Worm (Caenorhabditis elegans) whole organism, L1 larva: Measurements from ENCODE around the gene T05H10.1.

Source experiments
- C04F5.9 ChIP-seq: sonication (generic microtip); optimal IDR thresholded peaks from 2 replicates; lab custom pipeline; 2016; ENCODE audit warnings: missing genetic modification characterization, missing compliant biosample characterization
- aha-1 ChIP-seq: fragments of 150-350 bp; optimal IDR thresholded peaks from 2 replicates; lab custom pipeline; 2014; ENCODE audit warnings: missing biosample characterization, missing genetic modification characterization
- aly-2 ChIP-seq: fragments of 150-350 bp; optimal IDR thresholded peaks from 2 replicates; lab custom pipeline; 2014; ENCODE audit warnings: missing biosample characterization, missing genetic modification characterization
- blmp-1 ChIP-seq: fragments of 150-350 bp; optimal IDR thresholded peaks from 2 replicates; lab custom pipeline; 2014; ENCODE audit warnings: missing biosample characterization, missing genetic modification characterization
- ceh-8 ChIP-seq: fragments of 200-800 bp; sonication (Bioruptor generic); optimal IDR thresholded peaks from 2 replicates; lab custom pipeline; 2018; ENCODE audit warnings: mild to moderate bottlenecking, missing genetic modification characterization, moderate library complexity, missing compliant biosample characterization
- ceh-88 ChIP-seq: fragments of 200-800 bp; sonication (Bioruptor generic); IDR thresholded peaks from 2 replicates; pipeline ENCODE4 v1.3.6; 2022; ENCODE audit warnings: missing genetic modification characterization, missing compliant biosample characterization
- dpl-1 ChIP-seq, 3 experiments: fragments of 150-350 bp in 2 of 3; sonication (generic microtip) in 1 of 3; optimal IDR thresholded peaks; 2 replicates each; lab custom pipeline; 2014 to 2017; ENCODE audit warnings: missing biosample characterization in 3 of 3, missing genetic modification characterization in 3 of 3, missing genetic modification reagents in 3 of 3
- efl-3 ChIP-seq: fragments of 200-800 bp; sonication (Bioruptor generic); optimal IDR thresholded peaks from 2 replicates; lab custom pipeline; 2018; ENCODE audit warnings: mild to moderate bottlenecking, missing genetic modification characterization, missing compliant biosample characterization
- egl-13 ChIP-seq: sonication (generic microtip); optimal IDR thresholded peaks from 2 replicates; lab custom pipeline; 2016; ENCODE audit warnings: missing genotype, missing genetic modification reagents, missing genetic modification characterization, missing compliant biosample characterization
- egl-27 ChIP-seq, 2 experiments: fragments of 150-350 bp in 1 of 2; sonication (generic microtip); optimal IDR thresholded peaks; 3 replicates each; lab custom pipeline; 2017 to 2018; ENCODE audit warnings: missing biosample characterization in 2 of 2, missing genetic modification characterization in 2 of 2, missing genetic modification reagents in 2 of 2
- elt-2 ChIP-seq: sonication (generic microtip); optimal IDR thresholded peaks from 2 replicates; lab custom pipeline; 2016; ENCODE audit warnings: missing genetic modification characterization, mild to moderate bottlenecking, inconsistent platforms, missing compliant biosample characterization, missing genetic modification reagents
- elt-3 ChIP-seq, 6 experiments: fragments of 150-350 bp in 1 of 6; sonication (generic microtip); optimal IDR thresholded peaks; 2 replicates each; lab custom pipeline; 2017 to 2018; ENCODE audit warnings: missing biosample characterization in 6 of 6, missing genetic modification characterization in 6 of 6, inconsistent platforms in 1 of 6
- fkh-8 ChIP-seq: sonication (generic microtip); optimal IDR thresholded peaks from 2 replicates; lab custom pipeline; 2016; ENCODE audit warnings: mild to moderate bottlenecking, missing genetic modification characterization, missing compliant biosample characterization
- grh-1 ChIP-seq: fragments of 200-800 bp; sonication (Bioruptor generic); IDR thresholded peaks from 2 replicates; pipeline ENCODE4 v1.3.6; 2022; ENCODE audit warnings: missing genetic modification reagents, missing genetic modification characterization, missing compliant biosample characterization
- hpl-2 ChIP-seq: fragments of 150-350 bp; optimal IDR thresholded peaks from 2 replicates; lab custom pipeline; 2014; ENCODE audit warnings: missing biosample characterization, missing genetic modification reagents, missing genetic modification characterization
- irx-1 ChIP-seq: sonication (generic microtip); optimal IDR thresholded peaks from 2 replicates; lab custom pipeline; 2016; ENCODE audit warnings: missing genetic modification characterization, missing compliant biosample characterization
- isw-1 ChIP-seq: fragments of 200-800 bp; sonication (Bioruptor generic); IDR thresholded peaks from 2 replicates; pipeline ENCODE4 v1.3.6; 2022; ENCODE audit warnings: missing genetic modification characterization, missing compliant biosample characterization
- lin-13 ChIP-seq: fragments of 150-350 bp; optimal IDR thresholded peaks from 2 replicates; lab custom pipeline; 2014; ENCODE audit warnings: missing biosample characterization, missing genetic modification reagents, missing genetic modification characterization
- lin-14 ChIP-seq: fragments of 200-800 bp; sonication (Bioruptor generic); optimal IDR thresholded peaks from 2 replicates; lab custom pipeline; 2018; ENCODE audit warnings: mild to moderate bottlenecking, missing genetic modification characterization, moderate library complexity, missing compliant biosample characterization
- lin-15B ChIP-seq: fragments of 150-350 bp; sonication (generic microtip); optimal IDR thresholded peaks from 3 replicates; lab custom pipeline; 2014; ENCODE audit warnings: missing biosample characterization, missing genetic modification characterization
- lir-3 ChIP-seq: sonication (generic microtip); optimal IDR thresholded peaks from 2 replicates; lab custom pipeline; 2016; ENCODE audit warnings: mild to moderate bottlenecking, missing genetic modification characterization, moderate library complexity, missing compliant biosample characterization; ENCODE audit not compliant: poor library complexity
- mab-9 ChIP-seq: fragments of 200-800 bp; sonication (Bioruptor generic); IDR thresholded peaks from 2 replicates; pipeline ENCODE4 v1.3.6; 2022; ENCODE audit warnings: missing genetic modification reagents, missing genetic modification characterization, missing compliant biosample characterization
- mep-1 ChIP-seq: fragments of 150-350 bp; optimal IDR thresholded peaks from 2 replicates; lab custom pipeline; 2014; ENCODE audit warnings: missing biosample characterization, missing genetic modification characterization
- nhr-19 ChIP-seq: fragments of 200-800 bp; sonication (Bioruptor generic); conservative IDR thresholded peaks from 2 replicates; pipeline ENCODE4 v1.3.6; 2022; ENCODE audit warnings: missing genetic modification characterization, missing compliant biosample characterization
- nhr-20 ChIP-seq: sonication (generic microtip); optimal IDR thresholded peaks from 2 replicates; lab custom pipeline; 2016; ENCODE audit warnings: mild to moderate bottlenecking, missing genetic modification characterization, missing compliant biosample characterization
- nhr-71 ChIP-seq: sonication (generic microtip); optimal IDR thresholded peaks from 2 replicates; lab custom pipeline; 2016; ENCODE audit warnings: mild to moderate bottlenecking, missing genetic modification characterization, moderate library complexity, missing compliant biosample characterization
- nhr-85 ChIP-seq: sonication (generic microtip); peaks from one replicate; lab custom pipeline; 2016; ENCODE audit warnings: missing genetic modification characterization, inconsistent platforms, missing compliant biosample characterization
- pag-3 ChIP-seq: sonication (generic microtip); optimal IDR thresholded peaks from 2 replicates; lab custom pipeline; 2017; ENCODE audit warnings: missing genetic modification characterization, mild to moderate bottlenecking, missing compliant biosample characterization, antibody characterized with exemption, borderline replicate concordance; ENCODE audit not compliant: insufficient read depth
- pax-3 ChIP-seq: fragments of 200-800 bp; sonication (Bioruptor generic); optimal IDR thresholded peaks from 2 replicates; lab custom pipeline; 2018; ENCODE audit warnings: mild to moderate bottlenecking, missing genetic modification characterization, moderate library complexity, missing compliant biosample characterization
- rnt-1 ChIP-seq: sonication (generic microtip); optimal IDR thresholded peaks from 2 replicates; lab custom pipeline; 2016; ENCODE audit warnings: mild to moderate bottlenecking, missing genetic modification characterization, moderate library complexity, missing compliant biosample characterization
- snpc-4 ChIP-seq: fragments of 150-350 bp; optimal IDR thresholded peaks from 2 replicates; lab custom pipeline; 2014; ENCODE audit warnings: missing biosample characterization, missing genetic modification characterization
- snu-23 ChIP-seq: sonication (generic microtip); optimal IDR thresholded peaks from 2 replicates; lab custom pipeline; 2016; ENCODE audit warnings: missing genetic modification characterization, missing compliant biosample characterization
- sptf-1 ChIP-seq: fragments of 150-350 bp; optimal IDR thresholded peaks from 2 replicates; lab custom pipeline; 2014; ENCODE audit warnings: missing biosample characterization, missing genetic modification characterization
- sup-37 ChIP-seq: fragments of 200-800 bp; sonication (Bioruptor generic); optimal IDR thresholded peaks from 2 replicates; lab custom pipeline; 2018; ENCODE audit warnings: mild to moderate bottlenecking, missing genetic modification characterization, missing compliant biosample characterization
- tbx-2 ChIP-seq: sonication (generic microtip); optimal IDR thresholded peaks from 2 replicates; lab custom pipeline; 2016; ENCODE audit warnings: missing genetic modification characterization, missing compliant biosample characterization
- tlp-1 ChIP-seq: fragments of 150-350 bp; optimal IDR thresholded peaks from 2 replicates; lab custom pipeline; 2014; ENCODE audit warnings: missing biosample characterization, missing genetic modification characterization
- unc-130 ChIP-seq: fragments of 150-350 bp; optimal IDR thresholded peaks from 2 replicates; lab custom pipeline; 2017; ENCODE audit warnings: missing biosample characterization, missing genetic modification characterization, inconsistent platforms
- unc-62 ChIP-seq: fragments of 150-350 bp; optimal IDR thresholded peaks from 2 replicates; lab custom pipeline; 2014; ENCODE audit warnings: missing biosample characterization, missing genetic modification reagents, missing genetic modification characterization
- unc-86 ChIP-seq: sonication (generic microtip); optimal IDR thresholded peaks from 2 replicates; lab custom pipeline; 2016; ENCODE audit warnings: missing genetic modification characterization, missing compliant biosample characterization
- unc-98 ChIP-seq: fragments of 200-800 bp; sonication (Bioruptor generic); IDR thresholded peaks from 2 replicates; pipeline ENCODE4 v1.3.6; 2022; ENCODE audit warnings: missing genetic modification characterization, missing compliant biosample characterization
- vab-15 ChIP-seq: sonication (generic microtip); optimal IDR thresholded peaks from 2 replicates; lab custom pipeline; 2017; ENCODE audit warnings: missing genotype, mild to moderate bottlenecking, missing genetic modification characterization, missing compliant biosample characterization
- xbp-1 ChIP-seq: sonication (generic microtip); optimal IDR thresholded peaks from 2 replicates; lab custom pipeline; 2016; ENCODE audit warnings: missing genetic modification characterization, missing compliant biosample characterization
- ztf-11 ChIP-seq, 2 experiments: sonication (generic microtip); optimal IDR thresholded peaks; 2 replicates each; lab custom pipeline; 2016 to 2017; ENCODE audit warnings: missing genetic modification characterization in 2 of 2, missing biosample characterization in 1 of 2, missing compliant biosample characterization in 1 of 2

The T05H10.1 gene

DNA sequence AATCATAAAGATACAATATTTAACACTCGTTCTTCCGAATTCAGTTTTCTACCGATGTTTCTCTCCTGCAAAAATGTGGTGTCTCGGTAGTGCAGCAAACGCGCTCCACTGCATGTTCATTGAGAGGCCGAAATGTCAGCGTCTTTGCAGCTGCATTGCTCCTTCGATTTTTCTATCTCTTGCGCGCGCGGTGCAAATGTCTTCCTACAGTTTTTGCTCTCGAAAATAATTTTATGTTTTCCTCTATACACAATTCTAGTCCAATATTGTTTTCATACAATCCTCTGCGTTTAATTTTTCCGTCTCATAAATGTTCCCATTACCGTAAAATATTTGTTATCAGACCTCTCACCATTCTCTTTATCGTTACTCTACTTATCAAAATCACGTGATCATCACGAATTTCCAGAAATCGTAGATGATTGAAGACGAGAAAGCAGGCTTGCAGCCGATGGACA lies 20.0 kb downstream of the T05H10.1 start, which contains the start of gene ufd-2 (continued):
- peak; percentile 22 for TF ChIP-seq isw-1 (GFP tag; lab: Robert Waterston, UW)
- no peak for TF ChIP-seq hpl-2
- TF ChIP-seq C04F5.9 (tag; lab: Kevin White, UChicago), result peak; percentile 11
- peak; percentile 16 for TF ChIP-seq unc-130 (tag; lab: Kevin White, UChicago)
- peak; percentile 70 for TF ChIP-seq nhr-20 (tag; lab: Kevin White, UChicago)
- TF ChIP-seq nhr-19 (GFP tag; lab: Robert Waterston, UW), result peak; percentile 44
- peak; percentile 54 for TF ChIP-seq xbp-1 (tag; lab: Kevin White, UChicago)
- TF ChIP-seq egl-13 (tag; lab: Kevin White, UChicago), result no peak
- TF ChIP-seq egl-27 (tag; optimal IDR thresholded peaks at IDR 0.05; lab: Kevin White, UChicago), result no peak
- no peak for TF ChIP-seq pag-3 (tag; lab: Kevin White, UChicago)
- TF ChIP-seq irx-1 (tag; lab: Kevin White, UChicago), result no peak

DNA sequence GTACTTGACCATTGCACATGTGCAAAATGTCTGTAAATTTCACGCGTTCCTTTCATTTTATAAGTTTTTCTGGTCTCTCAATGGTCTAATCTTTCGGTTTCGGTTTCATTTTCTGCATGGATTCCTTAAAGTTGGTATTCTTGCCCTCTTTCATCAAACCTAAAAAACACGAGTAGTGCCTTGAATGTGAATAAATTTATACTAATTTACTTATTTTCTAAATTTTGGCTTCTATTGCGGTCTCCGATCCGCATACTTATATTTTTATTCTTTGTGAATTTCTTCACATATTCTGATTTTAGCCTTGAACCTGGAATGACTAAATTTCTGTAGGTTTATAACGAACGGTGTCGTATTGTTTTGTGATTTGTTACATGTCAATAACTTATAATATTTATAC lies 23.6 kb downstream of the T05H10.1 start, which contains the start of gene pdha-1:
Gene pdha-1 (plus strand): TSS at position 301 of the 400 bp plus-strand sequence.
- TF ChIP-seq xbp-1 (tag; lab: Kevin White, UChicago) (no peak), unc-86 (no peak), ztf-11 (tag; optimal IDR thresholded peaks at IDR 0.05; lab: Kevin White, UChicago) (no peak), dpl-1 (GFP tag; optimal IDR thresholded peaks at IDR 0.05; lab: Kevin White, UChicago) (no peak), blmp-1 (tag; lab: Kevin White, UChicago) (no peak), snu-23 (no peak), rnt-1 (tag; lab: Kevin White, UChicago) (no peak), tlp-1 (tag; lab: Kevin White, UChicago) (no peak), pax-3 (no peak), unc-62 (GFP tag; lab: Kevin White, UChicago) (no peak), lir-3 (tag; lab: Kevin White, UChicago) (no peak), pag-3 (tag; lab: Kevin White, UChicago) (no peak)

- TF ChIP-seq xbp-1 (tag; lab: Kevin White, UChicago) (no peak), fkh-8 (tag; lab: Kevin White, UChicago) (no peak), pax-3 (no peak), snu-23 (peak; percentile 3), ceh-8 (GFP tag; lab: Kevin White, UChicago) (no peak), unc-62 (GFP tag; lab: Kevin White, UChicago) (no peak), sptf-1 (tag; lab: Kevin White, UChicago) (no peak), tbx-2 (tag; lab: Kevin White, UChicago) (peak; percentile 13), pag-3 (tag; lab: Kevin White, UChicago) (no peak), unc-98 (GFP tag; lab: Robert Waterston, UW) (no peak), vab-15 (no peak), isw-1 (GFP tag; lab: Robert Waterston, UW) (no peak), nhr-20 (tag; lab: Kevin White, UChicago) (peak; percentile 37), nhr-85 (tag; lab: Kevin White, UChicago) (peak; percentile 86), lin-14 (peak; percentile 46), aha-1 (tag; lab: Kevin White, UChicago) (no peak), elt-2 (tag; lab: Kevin White, UChicago) (peak; percentile 66), lin-13 (GFP tag; lab: Kevin White, UChicago) (no peak), mab-9 (no peak), unc-130 (tag; lab: Kevin White, UChicago) (no peak), aly-2 (no peak), nhr-71 (tag; lab: Kevin White, UChicago) (peak; percentile 37), lin-15B (no peak), egl-13 (tag; lab: Kevin White, UChicago) (no peak), mep-1 (tag; lab: Kevin White, UChicago) (no peak), snpc-4 (tag; lab: Kevin White, UChicago) (no peak), elt-3 (tag; optimal IDR thresholded peaks at IDR 0.05; lab: Kevin White, UChicago) (peak in 5 of 6 experiments; percentile 18 to 66 (median 33)), sup-37 (GFP tag; lab: Kevin White, UChicago) (no peak), ceh-88 (GFP tag; lab: Robert Waterston, UW) (no peak), efl-3 (GFP tag; lab: Kevin White, UChicago) (no peak), blmp-1 (tag; lab: Kevin White, UChicago) (peak; percentile 92), grh-1 (GFP tag; lab: Robert Waterston, UW) (0 out of 2 replicates have a peak, but pooled peaks have one; percentile 18)
- TF ChIP-seq, all 84 proteins: peak for 10
These were observed 28.7 kb downstream of the T05H10.1 start for ce11 chrII:8071012-8071625.
